Worm (Caenorhabditis elegans) whole organism, midembryonic: ENCODE measurements around the gene ugt-53.

Source experiments
- T22C8.4 ChIP-seq: fragments of 200-800 bp; sonication (Bioruptor generic); IDR thresholded peaks from 2 replicates; pipeline ENCODE4 v1.3.6; 2022; ENCODE audit warnings: missing genetic modification characterization, missing compliant biosample characterization
- cog-1 ChIP-seq: sonication (generic microtip); optimal IDR thresholded peaks from 2 replicates; lab custom pipeline; 2016; ENCODE audit warnings: missing genetic modification characterization, missing compliant biosample characterization
- flt-1 ChIP-seq: fragments of 200-800 bp; sonication (Bioruptor generic); IDR thresholded peaks from 2 replicates; pipeline ENCODE4 v1.3.6; 2022; ENCODE audit warnings: missing genetic modification characterization, missing compliant biosample characterization
- klf-2 ChIP-seq: fragments of 200-800 bp; sonication (Bioruptor generic); conservative IDR thresholded peaks from 2 replicates; pipeline ENCODE4 v1.3.6; 2022; ENCODE audit warnings: missing genetic modification reagents, missing genetic modification characterization, missing compliant biosample characterization
- med-1 ChIP-seq: sonication (generic microtip); optimal IDR thresholded peaks from 2 replicates; lab custom pipeline; 2017; ENCODE audit warnings: missing genetic modification characterization, mild to moderate bottlenecking, missing compliant biosample characterization, antibody characterized with exemption, missing genetic modification reagents; ENCODE audit not compliant: insufficient read depth
- ref-1 ChIP-seq: fragments of 200-800 bp; sonication (Bioruptor generic); conservative IDR thresholded peaks from 2 replicates; pipeline ENCODE4 v1.3.6; 2022; ENCODE audit warnings: missing genetic modification reagents, missing genetic modification characterization, missing compliant biosample characterization
- tab-1 ChIP-seq: fragments of 200-800 bp; sonication (Bioruptor generic); IDR thresholded peaks from 2 replicates; pipeline ENCODE4 v1.3.6; 2022; ENCODE audit warnings: missing genetic modification characterization, missing compliant biosample characterization
- ztf-23 ChIP-seq: fragments of 200-800 bp; sonication (Bioruptor generic); IDR thresholded peaks from 2 replicates; pipeline ENCODE4 v1.3.6; 2022; ENCODE audit warnings: missing genetic modification reagents, missing genetic modification characterization, missing compliant biosample characterization
- ztf-29 ChIP-seq: fragments of 200-800 bp; sonication (Bioruptor generic); IDR thresholded peaks from 2 replicates; pipeline ENCODE4 v1.3.6; 2022; ENCODE audit warnings: missing genetic modification reagents, missing genetic modification characterization, missing compliant biosample characterization

Gene ugt-53

DNA sequence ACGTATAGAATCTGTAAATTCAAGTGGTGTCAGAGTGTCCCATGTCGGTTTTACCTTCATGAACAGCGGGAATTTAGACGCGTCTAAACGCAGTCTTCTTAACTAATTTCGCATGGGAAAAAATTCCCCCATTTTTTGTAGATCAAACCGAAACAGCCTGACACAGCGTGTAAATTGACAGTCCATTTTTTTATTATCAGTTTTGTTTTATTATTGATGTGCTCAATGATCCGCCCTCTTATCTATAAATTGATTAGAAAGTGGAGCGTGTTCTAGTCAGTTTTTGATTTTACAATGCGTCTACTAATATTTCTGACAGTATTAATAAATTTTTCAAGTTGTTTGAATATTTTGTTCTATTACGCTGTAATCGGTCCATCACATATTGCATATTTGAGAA lies at the start of gene ugt-53:
ugt-53 (plus strand) TSS at position 273 of the 400 bp plus-strand sequence.
- TF ChIP-seq T22C8.4 (GFP tag; lab: Robert Waterston, UW) (no peak), flt-1 (GFP tag; lab: Robert Waterston, UW) (no peak), cog-1 (no peak), ztf-23 (no peak), tab-1 (GFP tag; lab: Robert Waterston, UW) (no peak)

DNA sequence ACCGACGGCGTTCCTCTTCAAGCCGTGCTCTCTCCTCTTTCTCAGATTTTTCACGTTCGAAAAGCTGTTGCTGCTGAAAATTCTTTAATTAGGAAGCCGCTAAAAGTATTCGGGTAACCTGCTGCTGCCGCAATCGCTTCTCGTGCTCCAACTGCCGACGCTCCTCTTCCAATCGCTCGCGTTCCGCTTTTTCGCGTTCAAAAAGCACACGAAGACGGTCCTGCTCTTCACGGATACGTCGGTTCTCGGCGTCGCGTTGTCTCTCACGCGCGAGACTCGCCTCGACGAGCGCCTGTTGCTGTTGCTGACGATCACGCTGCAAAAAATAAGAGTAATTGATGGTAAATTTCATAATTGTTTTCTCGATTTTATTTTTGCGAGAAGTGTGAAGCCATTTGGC lies 48.5 kb upstream of the ugt-53 start:
- no peak for TF ChIP-seq tab-1 (GFP tag; lab: Robert Waterston, UW)
- no peak for TF ChIP-seq ref-1 (GFP tag; lab: Robert Waterston, UW)
- TF ChIP-seq ztf-29 (GFP tag; lab: Robert Waterston, UW): no peak

DNA sequence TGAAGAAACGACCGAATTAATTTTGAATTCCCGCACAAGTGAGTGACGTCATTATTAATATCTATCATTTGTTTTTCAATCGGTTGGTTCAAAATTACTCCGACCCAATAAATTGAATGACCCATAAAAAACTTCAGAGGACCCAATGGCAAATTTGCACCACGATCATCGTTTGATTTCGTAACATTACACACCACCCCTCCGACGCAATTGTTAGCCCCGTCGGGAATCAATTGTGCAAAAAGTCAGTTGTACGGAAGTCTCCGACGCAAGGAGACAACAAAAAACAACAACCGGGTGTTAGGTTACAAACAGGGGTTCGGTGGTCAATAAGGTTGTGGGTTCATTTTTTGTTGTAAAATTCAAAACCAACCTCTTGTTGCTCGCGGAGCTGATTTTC lies 47.2 kb upstream of the ugt-53 start:
- TF ChIP-seq klf-2 (GFP tag; lab: Robert Waterston, UW): no peak
- TF ChIP-seq T22C8.4 (GFP tag; lab: Robert Waterston, UW): no peak
- TF ChIP-seq tab-1 (GFP tag; lab: Robert Waterston, UW): no peak
- TF ChIP-seq flt-1 (GFP tag; lab: Robert Waterston, UW): no peak
- no peak for TF ChIP-seq med-1 (GFP tag; lab: Kevin White, UChicago)
- TF ChIP-seq ztf-23: no peak
- no peak for TF ChIP-seq ref-1 (GFP tag; lab: Robert Waterston, UW)
- no peak for TF ChIP-seq cog-1
- TF ChIP-seq ztf-29 (GFP tag; lab: Robert Waterston, UW): no peak

- no peak for TF ChIP-seq flt-1 (GFP tag; lab: Robert Waterston, UW)
- no peak for TF ChIP-seq ztf-23
- no peak for TF ChIP-seq T22C8.4 (GFP tag; lab: Robert Waterston, UW)
- TF ChIP-seq ref-1 (GFP tag; lab: Robert Waterston, UW): no peak
- no peak for TF ChIP-seq klf-2 (GFP tag; lab: Robert Waterston, UW)
- TF ChIP-seq ztf-29 (GFP tag; lab: Robert Waterston, UW): no peak
- TF ChIP-seq tab-1 (GFP tag; lab: Robert Waterston, UW): no peak
- no peak for TF ChIP-seq med-1 (GFP tag; lab: Kevin White, UChicago)
- no peak for TF ChIP-seq cog-1
Observed at ce11 chrV:2803258-2803657, 45.9 kb upstream of the ugt-53 start.

ce11 chrV:2807760-2808159 lies 41.4 kb upstream of the ugt-53 start, which contains the start of gene ketn-1:
TSS of gene ketn-1 (minus strand) at chrV:2807860.
- TF ChIP-seq tab-1 (GFP tag; lab: Robert Waterston, UW): no peak
- TF ChIP-seq flt-1 (GFP tag; lab: Robert Waterston, UW): no peak
- TF ChIP-seq T22C8.4 (GFP tag; lab: Robert Waterston, UW): no peak
- TF ChIP-seq ztf-29 (GFP tag; lab: Robert Waterston, UW): no peak
- no peak for TF ChIP-seq ref-1 (GFP tag; lab: Robert Waterston, UW)
- no peak for TF ChIP-seq klf-2 (GFP tag; lab: Robert Waterston, UW)
- no peak for TF ChIP-seq med-1 (GFP tag; lab: Kevin White, UChicago)
- no peak for TF ChIP-seq ztf-23
- no peak for TF ChIP-seq cog-1

DNA sequence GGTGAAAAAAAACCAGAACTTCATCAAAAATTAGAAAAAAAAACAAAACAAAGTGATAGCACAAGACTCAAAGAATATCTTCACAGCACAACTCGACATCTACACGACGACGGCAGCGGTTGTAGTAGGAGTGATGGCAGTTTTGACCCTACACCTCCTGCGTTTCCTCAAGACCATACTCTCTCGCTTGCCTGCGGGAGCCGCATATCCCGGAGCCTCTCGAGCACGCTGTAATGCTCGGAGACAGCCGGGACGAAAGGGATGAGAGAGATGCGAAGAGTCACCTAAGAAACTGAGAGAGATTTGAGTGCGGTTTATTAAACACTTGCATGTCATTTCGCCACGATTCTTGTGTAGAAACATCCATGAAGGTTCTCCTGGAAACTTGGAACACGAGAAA lies 39.7 kb upstream of the ugt-53 start:
- TF ChIP-seq ref-1 (GFP tag; lab: Robert Waterston, UW) (no peak), ztf-23 (no peak), flt-1 (GFP tag; lab: Robert Waterston, UW) (no peak), cog-1 (no peak), T22C8.4 (GFP tag; lab: Robert Waterston, UW) (no peak), tab-1 (GFP tag; lab: Robert Waterston, UW) (no peak), med-1 (GFP tag; lab: Kevin White, UChicago) (no peak), ztf-29 (GFP tag; lab: Robert Waterston, UW) (no peak), klf-2 (GFP tag; lab: Robert Waterston, UW) (no peak)

DNA sequence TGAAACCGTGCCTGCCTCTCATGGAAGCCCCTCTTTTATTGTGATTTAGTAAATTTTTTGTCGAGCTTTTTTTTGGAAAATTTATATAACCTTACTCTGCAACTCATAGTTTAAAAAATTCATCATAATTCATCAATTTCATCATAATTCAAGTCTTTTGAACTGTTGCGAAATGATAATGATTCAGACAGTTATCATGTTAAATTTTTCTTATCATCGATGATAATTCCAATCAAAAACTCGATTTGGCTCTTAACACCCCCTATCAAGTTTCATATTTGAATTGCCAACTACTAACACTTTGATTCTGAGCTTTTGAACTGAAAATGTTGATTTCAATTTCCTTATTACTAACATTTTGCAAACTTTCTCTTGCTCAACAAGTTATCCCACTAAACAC lies 39.0 kb upstream of the ugt-53 start, which contains the start of gene F54E2.1:
F54E2.1 (plus strand) TSS at position 235 of the 400 bp plus-strand sequence.
- TF ChIP-seq ref-1 (GFP tag; lab: Robert Waterston, UW) (no peak), tab-1 (GFP tag; lab: Robert Waterston, UW) (no peak), cog-1 (no peak), ztf-29 (GFP tag; lab: Robert Waterston, UW) (no peak), T22C8.4 (GFP tag; lab: Robert Waterston, UW) (no peak), ztf-23 (no peak), flt-1 (GFP tag; lab: Robert Waterston, UW) (no peak), klf-2 (GFP tag; lab: Robert Waterston, UW) (no peak), med-1 (GFP tag; lab: Kevin White, UChicago) (no peak)

DNA sequence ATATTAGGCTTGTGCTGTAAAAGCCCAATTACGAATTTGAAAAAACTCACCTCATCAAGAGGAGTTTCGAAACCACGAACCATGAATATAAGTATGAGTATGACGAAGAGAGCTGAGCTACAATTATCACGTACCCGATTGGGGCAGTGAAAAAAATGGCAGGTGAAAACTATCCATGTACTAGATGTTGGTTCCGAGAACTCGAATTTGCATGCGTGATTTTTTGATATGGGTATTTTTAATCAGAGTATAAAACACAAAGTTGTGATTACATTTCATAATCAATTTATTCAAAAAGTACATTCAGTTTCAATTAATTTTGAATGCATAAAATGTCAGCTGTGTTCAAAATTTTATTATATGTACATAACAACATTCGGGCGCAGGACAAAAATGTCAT lies 35.3 kb upstream of the ugt-53 start, which contains the start of gene F54E2.9:
F54E2.9 (minus strand) TSS at position 132 of the 400 bp plus-strand sequence.
- TF ChIP-seq med-1 (GFP tag; lab: Kevin White, UChicago) (no peak), ztf-23 (no peak), cog-1 (no peak), ztf-29 (GFP tag; lab: Robert Waterston, UW) (no peak), klf-2 (GFP tag; lab: Robert Waterston, UW) (no peak), ref-1 (GFP tag; lab: Robert Waterston, UW) (no peak), flt-1 (GFP tag; lab: Robert Waterston, UW) (no peak), tab-1 (GFP tag; lab: Robert Waterston, UW) (no peak)

DNA sequence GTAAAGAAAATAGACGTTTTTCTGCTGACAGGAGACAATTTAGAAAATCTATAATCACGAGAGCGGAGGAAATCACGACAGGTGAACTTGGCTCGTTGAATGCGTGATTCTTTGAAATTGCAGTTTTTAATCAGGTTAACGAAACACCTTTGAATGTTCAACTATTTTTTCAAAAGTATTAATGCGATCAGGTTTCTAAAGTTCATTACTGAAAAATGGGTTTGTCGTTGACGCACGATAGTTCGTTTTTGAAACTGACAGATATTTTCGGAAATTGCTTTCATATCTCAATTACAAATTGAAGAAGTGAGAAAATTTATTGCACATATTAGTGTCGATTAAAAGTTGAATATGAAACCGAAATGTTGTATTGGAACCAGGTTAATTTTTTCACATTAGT lies 33.2 kb upstream of the ugt-53 start, which contains the start of gene F54E2.5:
F54E2.5 (minus strand) TSS at position 101 of the 400 bp plus-strand sequence.
- TF ChIP-seq ref-1 (GFP tag; lab: Robert Waterston, UW) (no peak), tab-1 (GFP tag; lab: Robert Waterston, UW) (no peak)

DNA sequence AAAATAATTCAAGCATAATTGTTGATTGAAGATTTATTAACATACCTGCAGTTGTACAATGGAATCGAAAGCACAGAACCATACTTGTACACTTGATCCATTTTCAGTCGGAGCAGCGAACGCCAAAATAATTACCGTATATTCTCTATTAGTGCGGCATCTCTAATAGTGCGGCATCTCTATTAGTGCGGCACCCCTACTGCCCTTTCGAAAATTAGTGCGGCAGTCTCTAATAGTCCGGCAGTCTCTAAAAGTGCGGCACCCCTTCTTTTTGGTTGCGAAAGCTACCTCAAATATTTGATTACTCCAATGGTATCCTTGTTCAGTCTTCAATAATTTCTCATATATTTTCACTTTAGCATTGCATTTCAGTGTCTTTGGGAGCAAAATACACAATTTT lies 31.0 kb upstream of the ugt-53 start, which contains the start of gene srt-34:
srt-34 (minus strand) TSS at position 101 of the 400 bp plus-strand sequence.
- TF ChIP-seq T22C8.4 (GFP tag; lab: Robert Waterston, UW) (no peak), klf-2 (GFP tag; lab: Robert Waterston, UW) (no peak), flt-1 (GFP tag; lab: Robert Waterston, UW) (no peak), ztf-23 (no peak), ref-1 (GFP tag; lab: Robert Waterston, UW) (no peak), cog-1 (no peak), ztf-29 (GFP tag; lab: Robert Waterston, UW) (no peak), med-1 (GFP tag; lab: Kevin White, UChicago) (no peak), tab-1 (GFP tag; lab: Robert Waterston, UW) (no peak)
